In the genomic region with DNA sequence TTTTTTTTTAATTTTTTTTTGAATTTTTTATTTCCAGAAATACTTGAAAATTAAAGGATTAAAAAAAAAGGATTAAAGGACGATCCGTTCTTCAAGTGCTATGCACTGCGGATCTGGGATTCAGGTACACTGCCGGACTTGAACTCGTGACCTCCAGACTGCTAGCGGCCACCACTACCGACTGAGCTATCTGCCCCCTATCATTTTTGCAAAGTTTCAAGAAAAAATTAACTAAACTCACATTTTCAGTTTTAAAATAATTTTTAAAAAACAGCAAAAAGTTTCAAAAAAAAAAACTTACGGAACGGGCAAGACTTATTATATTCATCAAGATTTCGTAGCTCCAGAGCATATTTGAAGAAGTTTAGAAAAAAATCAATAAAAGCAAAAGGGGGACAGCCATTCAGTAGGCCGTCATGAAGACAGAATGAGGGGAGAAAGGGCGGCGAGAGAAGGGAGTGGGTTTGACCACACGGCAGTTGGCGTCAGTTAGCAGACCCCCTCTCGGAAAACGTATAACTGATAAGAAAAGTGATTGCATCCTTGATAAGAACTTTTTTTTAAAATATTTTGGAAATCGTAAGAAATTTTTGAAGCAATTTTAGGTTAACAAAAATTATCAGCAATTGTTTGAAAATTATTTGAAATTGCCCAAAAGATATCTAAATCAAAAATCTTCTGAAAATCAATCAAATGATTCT, we compare ENCODE assay signal across 8 worm cellular contexts.
A peak's percentile ranks its signal among the peaks of the same experiment; 100 is the strongest.
TF ChIP-seq lines count a peak whose summit lies in the region.

No protein-coding gene starts in this region.

TF ChIP-seq in whole organism, L1 larva, 84 proteins besides CTCF, POLR2A, EP300 and RAD21:
- peak; percentile 16 for TF ChIP-seq rnt-1 (tag; optimal IDR thresholded peaks at IDR 0.05; lab: Kevin White, UChicago)
- peak; percentile 50 for TF ChIP-seq elt-2 (tag; optimal IDR thresholded peaks at IDR 0.05; lab: Kevin White, UChicago)
- TF ChIP-seq zip-4 (GFP tag; optimal IDR thresholded peaks at IDR 0.05; lab: Kevin White, UChicago): no peak

TF ChIP-seq in whole organism, L2 larva, 48 proteins besides CTCF, POLR2A, EP300 and RAD21:
- TF ChIP-seq fos-1 (tag; optimal IDR thresholded peaks at IDR 0.05; lab: Kevin White, UChicago): peak; percentile 34
- TF ChIP-seq sem-4 (tag; optimal IDR thresholded peaks at IDR 0.05; lab: Kevin White, UChicago): no peak

TF ChIP-seq in whole organism, L3 larva, 47 proteins besides CTCF, POLR2A, EP300 and RAD21:
- TF ChIP-seq elt-2 (tag; optimal IDR thresholded peaks at IDR 0.05; lab: Kevin White, UChicago) (peak; percentile 46), sea-2 (GFP tag; optimal IDR thresholded peaks at IDR 0.05; lab: Kevin White, UChicago) (no peak)

TF ChIP-seq in whole organism, L4 larva, 104 proteins besides CTCF, POLR2A, EP300 and RAD21:
- TF ChIP-seq pqm-1 (tag; optimal IDR thresholded peaks at IDR 0.05; lab: Kevin White, UChicago) (peak; percentile 56), fos-1 (tag; optimal IDR thresholded peaks at IDR 0.05; lab: Kevin White, UChicago) (no peak), lin-38 (GFP tag; IDR thresholded peaks at IDR 0.05; lab: Robert Waterston, UW) (peak; percentile 40), dpl-1 (GFP tag; optimal IDR thresholded peaks at IDR 0.05; lab: Kevin White, UChicago) (no peak), lsy-2 (tag; optimal IDR thresholded peaks at IDR 0.05; lab: Kevin White, UChicago) (no peak), nhr-28 (tag; optimal IDR thresholded peaks at IDR 0.05; lab: Kevin White, UChicago) (peak; percentile 23), duxl-1 (tag; optimal IDR thresholded peaks at IDR 0.05; lab: Kevin White, UChicago; ENCODE audit: poor library complexity) (peak; percentile 69), dmd-6 (GFP tag; IDR thresholded peaks at IDR 0.05; lab: Robert Waterston, UW) (peak; percentile 13; the same call in 1 of the 2 replicates), daf-16 (GFP tag; optimal IDR thresholded peaks at IDR 0.05; lab: Kevin White, UChicago) (no peak), daf-16 (tag; optimal IDR thresholded peaks at IDR 0.05; lab: Kevin White, UChicago) (peak; percentile 11), mes-2 (tag; optimal IDR thresholded peaks at IDR 0.05; lab: Kevin White, UChicago; ENCODE audit: poor library complexity, severe bottlenecking) (no peak)

TF ChIP-seq in whole organism, late embryonic, 69 proteins besides CTCF, POLR2A, EP300 and RAD21:
- no peak for TF ChIP-seq C38D4.7 (GFP tag; optimal IDR thresholded peaks at IDR 0.05; lab: Kevin White, UChicago)
- peak; percentile 68 for TF ChIP-seq elt-2 (tag; optimal IDR thresholded peaks at IDR 0.05; lab: Kevin White, UChicago)
- TF ChIP-seq rnt-1 (tag; optimal IDR thresholded peaks at IDR 0.05; lab: Kevin White, UChicago): peak; percentile 12
- TF ChIP-seq Y22D7AL.16 (tag; optimal IDR thresholded peaks at IDR 0.05; lab: Kevin White, UChicago): no peak
- TF ChIP-seq fkh-6 (tag; optimal IDR thresholded peaks at IDR 0.05; lab: Kevin White, UChicago): no peak
- peak; percentile 73 for TF ChIP-seq ceh-48 (tag; optimal IDR thresholded peaks at IDR 0.05; lab: Kevin White, UChicago)

TF ChIP-seq in whole organism, midembryonic, 9 proteins besides CTCF, POLR2A, EP300 and RAD21:
- TF ChIP-seq cog-1 (tag; optimal IDR thresholded peaks at IDR 0.05; lab: Kevin White, UChicago): no peak
- no peak for TF ChIP-seq klf-2 (GFP tag; conservative IDR thresholded peaks at IDR 0.05; lab: Robert Waterston, UW)
- TF ChIP-seq T22C8.4 (GFP tag; IDR thresholded peaks at IDR 0.05; lab: Robert Waterston, UW): peak; percentile 48
- no peak for TF ChIP-seq ref-1 (GFP tag; conservative IDR thresholded peaks at IDR 0.05; lab: Robert Waterston, UW)
- no peak for TF ChIP-seq flt-1 (GFP tag; IDR thresholded peaks at IDR 0.05; lab: Robert Waterston, UW)
- TF ChIP-seq ztf-29 (GFP tag; IDR thresholded peaks at IDR 0.05; lab: Robert Waterston, UW): no peak
- TF ChIP-seq tab-1 (GFP tag; IDR thresholded peaks at IDR 0.05; lab: Robert Waterston, UW): no peak

TF ChIP-seq in whole organism, mixed stage, embryonic, 35 proteins besides CTCF, POLR2A, EP300 and RAD21:
- TF ChIP-seq unc-120 (tag; optimal IDR thresholded peaks at IDR 0.05; lab: Kevin White, UChicago; ENCODE audit: poor library complexity, severe bottlenecking): peak; percentile 4
- no peak for TF ChIP-seq tbx-8 (GFP tag; optimal IDR thresholded peaks at IDR 0.05; lab: Kevin White, UChicago)
- no peak for TF ChIP-seq M03D4.4 (tag; optimal IDR thresholded peaks at IDR 0.05; lab: Kevin White, UChicago)
- no peak for TF ChIP-seq flh-1 (GFP tag; optimal IDR thresholded peaks at IDR 0.05; lab: Kevin White, UChicago)
- no peak for TF ChIP-seq cnd-1 (tag; optimal IDR thresholded peaks at IDR 0.05; lab: Kevin White, UChicago)
- TF ChIP-seq nhr-12 (tag; optimal IDR thresholded peaks at IDR 0.05; lab: Kevin White, UChicago): no peak
- no peak for TF ChIP-seq snpc-4 (tag; optimal IDR thresholded peaks at IDR 0.05; lab: Kevin White, UChicago)
- TF ChIP-seq mep-1 (tag; optimal IDR thresholded peaks at IDR 0.05; lab: Kevin White, UChicago): no peak
- no peak for TF ChIP-seq nhr-28 (tag; optimal IDR thresholded peaks at IDR 0.05; lab: Kevin White, UChicago)
- no peak for TF ChIP-seq pha-4 (tag; optimal IDR thresholded peaks at IDR 0.05; lab: Kevin White, UChicago)
- TF ChIP-seq hlh-1 (tag; optimal IDR thresholded peaks at IDR 0.05; lab: Kevin White, UChicago): peak; percentile 72
- no peak for TF ChIP-seq bed-3 (GFP tag; optimal IDR thresholded peaks at IDR 0.05; lab: Kevin White, UChicago)

TF ChIP-seq in whole organism, young adult, 124 proteins besides CTCF, POLR2A, EP300 and RAD21:
- TF ChIP-seq tbp1 (GFP tag; optimal IDR thresholded peaks at IDR 0.05; lab: Kevin White, UChicago) (peak; percentile 65), ztf-6 (GFP tag; IDR thresholded peaks at IDR 0.05; lab: Robert Waterston, UW) (no peak), nhr-80 (tag; optimal IDR thresholded peaks at IDR 0.05; lab: Kevin White, UChicago) (peak; percentile 41), ztf-25 (GFP tag; IDR thresholded peaks at IDR 0.05; lab: Robert Waterston, UW) (no peak), rpc-1 (optimal IDR thresholded peaks at IDR 0.05; lab: Kevin White, UChicago) (peak; percentile 31), rpc-1 (tag; optimal IDR thresholded peaks at IDR 0.05; lab: Kevin White, UChicago) (peak; percentile 73), B0261.1 (tag; optimal IDR thresholded peaks at IDR 0.05; lab: Kevin White, UChicago) (peak; percentile 19), him-1 (tag; optimal IDR thresholded peaks at IDR 0.05; lab: Kevin White, UChicago) (peak; percentile 4)
TF ChIP-seq in whole organism, young adult: peak in this region for 5.
